Worm (Caenorhabditis elegans) whole organism, midembryonic: ENCODE data around the gene F56D5.3.

Source experiments
- flt-1 ChIP-seq: fragments of 200-800 bp; sonication (Bioruptor generic); IDR thresholded peaks from 2 replicates; pipeline ENCODE4 v1.3.6; 2022; ENCODE audit warnings: missing genetic modification characterization, missing compliant biosample characterization
- klf-2 ChIP-seq: fragments of 200-800 bp; sonication (Bioruptor generic); conservative IDR thresholded peaks from 2 replicates; pipeline ENCODE4 v1.3.6; 2022; ENCODE audit warnings: missing genetic modification reagents, missing genetic modification characterization, missing compliant biosample characterization
- med-1 ChIP-seq: sonication (generic microtip); optimal IDR thresholded peaks from 2 replicates; lab custom pipeline; 2017; ENCODE audit warnings: missing genetic modification characterization, mild to moderate bottlenecking, missing compliant biosample characterization, antibody characterized with exemption, missing genetic modification reagents; ENCODE audit not compliant: insufficient read depth
- ref-1 ChIP-seq: fragments of 200-800 bp; sonication (Bioruptor generic); conservative IDR thresholded peaks from 2 replicates; pipeline ENCODE4 v1.3.6; 2022; ENCODE audit warnings: missing genetic modification reagents, missing genetic modification characterization, missing compliant biosample characterization

DNA sequence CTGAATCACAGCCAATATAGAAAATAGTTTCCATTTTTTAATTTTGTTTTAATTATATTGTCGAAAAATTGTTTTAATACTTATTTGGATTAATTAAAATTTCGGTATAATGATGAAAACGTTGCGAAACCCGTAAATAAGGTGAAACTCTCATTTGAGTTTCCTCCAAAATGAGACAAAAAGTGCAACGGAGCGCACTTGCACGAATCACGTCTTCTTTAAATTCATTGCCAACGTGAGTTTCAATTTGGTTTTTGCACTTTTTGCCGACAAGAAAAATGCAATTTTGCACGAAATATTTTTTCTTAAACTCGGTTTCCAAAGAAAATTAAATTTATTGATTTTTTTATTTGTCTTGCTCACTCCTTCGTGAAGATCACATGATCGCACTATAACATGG, 11.3 kb upstream of the F56D5.3 start, which contains the start of gene daf-15:
- TF ChIP-seq ref-1 (GFP tag; lab: Robert Waterston, UW) (no peak), flt-1 (no peak), med-1 (GFP tag; lab: Kevin White, UChicago) (no peak), klf-2 (GFP tag; lab: Robert Waterston, UW) (no peak)
